Worm (Caenorhabditis elegans): ENCODE results near the gene grl-13.

grl-13 gene

DNA sequence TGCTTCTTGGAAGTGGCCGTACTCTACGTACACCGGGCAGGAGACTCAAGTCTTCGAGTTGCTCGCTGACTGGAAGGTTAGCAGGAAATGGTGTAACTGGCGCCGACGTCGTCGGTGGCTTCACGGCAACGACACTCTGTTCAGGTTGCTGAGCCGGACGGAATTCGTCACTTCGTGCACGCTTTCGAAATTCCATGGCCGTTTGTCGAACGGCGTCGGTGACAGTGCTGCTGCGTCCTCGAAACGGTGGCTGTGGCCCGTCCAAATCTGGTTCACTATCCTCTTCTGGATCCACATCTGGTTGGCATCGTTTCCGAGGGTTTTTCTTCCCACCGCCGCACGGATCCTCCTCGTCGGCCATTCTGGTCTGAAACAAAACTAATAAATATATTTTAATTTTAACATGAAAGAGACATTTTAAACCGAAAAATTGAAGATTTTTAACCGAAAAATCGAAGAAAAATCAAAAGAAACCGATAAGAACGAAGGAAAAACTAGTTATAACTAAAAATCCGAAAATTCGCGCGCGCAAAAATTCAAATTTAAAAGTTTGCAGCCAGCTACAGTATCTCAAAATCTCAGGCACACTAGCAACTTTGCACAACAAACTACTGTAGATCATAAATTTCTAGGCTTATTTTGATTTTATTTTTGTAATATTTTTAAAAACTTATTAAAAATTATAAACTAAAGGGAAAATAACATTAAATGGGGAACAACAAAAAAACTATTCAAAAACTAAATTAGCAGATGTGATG is 11.6 kb upstream of the grl-13 start, which contains the start of gene F32D1.7:
Gene F32D1.7, minus strand, starts transcription at position 367 of the 758 bp plus-strand sequence.
- TF ChIP-seq dao-5 (tag; optimal IDR thresholded peaks at IDR 0.05) (no peak), him-1 (tag; optimal IDR thresholded peaks at IDR 0.05) (no peak), W03F9.2 (tag; optimal IDR thresholded peaks at IDR 0.05) (peak; percentile 11)

DNA sequence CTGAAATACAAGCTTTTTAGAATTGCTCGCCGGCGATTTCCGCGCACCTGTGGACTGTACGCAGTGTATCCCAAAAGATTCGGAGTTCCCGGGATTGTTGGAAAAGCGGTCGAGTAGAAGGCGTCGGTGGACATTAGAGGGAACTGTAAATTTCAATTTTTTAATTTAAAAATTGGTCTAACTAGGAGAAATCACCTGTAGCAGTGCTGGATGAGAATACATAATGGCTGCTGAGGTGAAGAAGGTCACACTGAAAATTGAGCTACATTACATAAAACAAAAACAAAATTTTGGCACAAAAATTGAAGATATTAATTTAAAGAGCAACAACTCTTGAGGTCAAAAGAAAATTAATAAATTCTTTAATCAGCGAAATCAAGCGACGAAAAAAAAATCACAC is 10.2 kb upstream of the grl-13 start, which contains the start of gene neg-1:
Gene neg-1, minus strand, starts transcription at position 250 of the 400 bp plus-strand sequence.
- TF ChIP-seq dao-5 (tag; optimal IDR thresholded peaks at IDR 0.05) (no peak), W03F9.2 (tag; optimal IDR thresholded peaks at IDR 0.05) (no peak), him-1 (tag; optimal IDR thresholded peaks at IDR 0.05) (no peak)

DNA sequence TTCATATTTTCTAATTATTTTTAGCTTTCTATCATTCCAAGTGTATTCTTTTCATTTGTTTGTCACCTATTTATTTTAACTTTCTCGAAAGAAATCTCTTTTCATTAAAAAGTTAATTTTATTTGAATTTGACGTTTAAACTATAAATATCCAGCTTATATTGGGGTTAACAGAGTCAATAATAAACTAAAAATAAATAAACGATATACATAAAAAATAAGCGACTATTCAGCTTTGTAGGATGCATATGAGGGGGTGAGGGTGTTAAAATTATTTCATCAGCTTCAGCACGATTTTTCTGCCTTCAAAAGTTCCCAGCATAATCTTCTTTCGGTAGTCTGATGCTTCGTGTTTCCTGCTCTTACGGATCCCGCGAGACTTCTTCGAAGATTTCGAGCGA is 9.2 kb upstream of the grl-13 start:
- TF ChIP-seq W03F9.2 (tag; optimal IDR thresholded peaks at IDR 0.05) (no peak), dao-5 (tag; optimal IDR thresholded peaks at IDR 0.05) (no peak), him-1 (tag; optimal IDR thresholded peaks at IDR 0.05) (no peak)

DNA sequence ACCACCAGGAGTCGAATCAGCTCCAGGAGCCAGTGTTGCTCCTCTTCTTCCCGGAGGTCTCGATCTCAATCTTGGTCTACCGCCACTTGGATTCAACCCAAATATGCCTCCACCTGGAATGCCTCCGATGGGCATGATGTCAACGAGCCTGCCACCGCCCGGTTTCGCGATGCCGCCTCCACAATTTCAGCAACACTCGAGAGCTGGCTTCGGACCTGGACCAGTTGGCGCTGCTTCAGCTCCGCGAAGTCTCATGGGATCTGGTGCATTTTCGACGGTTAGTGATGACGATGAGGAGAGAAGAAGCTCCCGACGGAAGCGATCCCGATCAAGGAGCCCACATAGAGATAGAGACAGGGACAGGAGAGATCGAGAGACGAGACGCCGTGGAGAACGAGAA is 8.6 kb upstream of the grl-13 start:
- no peak for TF ChIP-seq dao-5 (tag; optimal IDR thresholded peaks at IDR 0.05)
- no peak for TF ChIP-seq him-1 (tag; optimal IDR thresholded peaks at IDR 0.05)
- TF ChIP-seq W03F9.2 (tag; optimal IDR thresholded peaks at IDR 0.05), result no peak

DNA sequence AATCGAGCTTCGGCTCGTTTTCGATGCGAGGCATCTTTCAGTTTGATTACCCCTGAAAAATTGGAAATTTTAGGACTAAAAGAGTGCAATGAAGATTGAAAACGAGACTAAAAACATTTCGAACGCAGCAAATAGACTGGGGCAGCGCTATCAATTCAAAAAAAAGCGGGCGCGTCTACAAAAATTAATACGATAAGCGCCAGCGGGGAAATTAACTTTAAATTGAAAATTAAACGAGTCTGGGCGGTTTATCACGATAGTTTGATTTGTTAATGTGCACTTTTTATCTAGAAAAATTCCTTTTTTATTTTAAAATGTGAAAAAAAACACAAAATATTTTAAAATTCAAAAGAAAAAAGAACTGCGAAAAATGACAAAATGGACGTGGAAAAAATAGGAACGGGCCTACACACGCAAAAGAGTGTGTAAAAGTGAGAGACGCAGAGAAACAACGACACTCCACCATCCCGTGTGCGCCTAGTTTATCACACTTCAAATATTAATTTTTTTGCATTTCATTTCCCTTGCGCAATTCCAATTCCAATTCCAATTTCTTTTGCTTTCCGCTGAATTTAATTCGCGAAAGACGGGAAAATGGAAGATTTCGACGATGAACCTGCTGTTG is 7.0 kb upstream of the grl-13 start, which contains the start of the genes gmpr-1 and fipp-1:
Gene gmpr-1, minus strand, starts transcription at position 75 of the 625 bp plus-strand sequence.
Gene fipp-1, plus strand, starts transcription at position 499 of the 625 bp plus-strand sequence.
- TF ChIP-seq W03F9.2 (tag; optimal IDR thresholded peaks at IDR 0.05) (peak; percentile 6), him-1 (tag; optimal IDR thresholded peaks at IDR 0.05) (no peak)

DNA sequence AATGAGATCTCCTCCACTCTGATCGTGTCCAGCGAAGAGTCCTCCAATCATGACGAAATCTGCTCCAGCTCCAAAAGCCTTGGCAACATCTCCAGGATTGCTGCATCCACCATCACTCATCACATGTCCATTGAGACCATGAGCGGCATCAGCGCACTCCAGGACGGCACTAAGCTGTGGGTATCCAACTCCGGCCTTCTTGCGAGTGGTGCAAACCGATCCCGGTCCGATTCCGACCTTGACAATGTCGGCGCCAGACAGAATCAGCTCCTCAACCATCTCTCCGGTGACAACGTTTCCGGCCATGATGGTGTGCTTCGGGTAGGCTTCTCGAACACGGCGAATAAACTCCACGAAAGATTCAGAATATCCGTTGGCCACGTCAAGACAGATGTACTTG is 6.1 kb upstream of the grl-13 start:
- no peak for TF ChIP-seq him-1 (tag; optimal IDR thresholded peaks at IDR 0.05)
- no peak for TF ChIP-seq dao-5 (tag; optimal IDR thresholded peaks at IDR 0.05)
- no peak for TF ChIP-seq W03F9.2 (tag; optimal IDR thresholded peaks at IDR 0.05)

DNA sequence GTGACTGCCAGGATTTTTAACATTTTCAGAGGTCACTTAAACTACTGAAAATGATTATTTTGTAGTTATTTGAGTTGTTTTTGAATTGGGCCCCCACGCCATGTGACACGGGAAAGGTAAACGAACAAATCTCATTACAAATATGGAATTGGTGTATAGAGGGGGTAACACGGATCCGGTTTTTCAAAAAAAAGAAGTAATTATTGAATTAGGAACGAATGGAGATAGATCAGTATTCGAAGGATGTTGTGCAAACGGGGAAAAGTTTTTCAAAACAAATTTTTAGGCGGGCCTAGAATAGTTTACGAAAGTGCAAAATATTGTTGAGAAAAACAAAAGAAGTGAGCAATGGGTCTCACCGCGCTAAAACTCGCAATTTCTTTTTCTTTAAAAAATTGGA is 2.0 kb upstream of the grl-13 start, which contains the start of gene F32D1.11:
Gene F32D1.11, minus strand, starts transcription at position 101 of the 400 bp plus-strand sequence.
- TF ChIP-seq W03F9.2 (tag; optimal IDR thresholded peaks at IDR 0.05) (no peak), him-1 (tag; optimal IDR thresholded peaks at IDR 0.05) (no peak), dao-5 (tag; optimal IDR thresholded peaks at IDR 0.05) (no peak)

DNA sequence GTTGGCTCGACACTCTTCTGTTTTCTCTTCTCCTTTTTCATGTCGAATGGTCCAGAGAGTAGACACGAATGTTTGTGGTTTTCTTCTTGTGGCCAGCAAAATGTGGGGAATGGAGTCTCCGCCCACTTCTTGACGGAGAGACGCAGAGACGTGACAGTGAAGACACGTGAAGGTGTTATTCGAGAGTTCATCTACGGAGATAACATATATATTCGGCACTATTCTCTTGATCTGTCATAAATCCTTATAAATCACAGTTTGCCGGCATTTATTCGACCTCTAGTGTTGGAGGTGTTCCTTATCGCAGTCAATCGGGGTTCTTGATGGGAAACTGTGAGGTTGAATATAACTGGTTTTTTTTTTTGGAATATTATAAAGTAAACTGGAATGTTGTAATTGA is 2.9 kb downstream of the grl-13 start, which contains the start of gene F32D1.3:
Gene F32D1.3, minus strand, starts transcription at position 65 of the 400 bp plus-strand sequence.
- TF ChIP-seq dao-5 (tag; optimal IDR thresholded peaks at IDR 0.05), result no peak
- no peak for TF ChIP-seq him-1 (tag; optimal IDR thresholded peaks at IDR 0.05)
- TF ChIP-seq W03F9.2 (tag; optimal IDR thresholded peaks at IDR 0.05), result no peak

DNA sequence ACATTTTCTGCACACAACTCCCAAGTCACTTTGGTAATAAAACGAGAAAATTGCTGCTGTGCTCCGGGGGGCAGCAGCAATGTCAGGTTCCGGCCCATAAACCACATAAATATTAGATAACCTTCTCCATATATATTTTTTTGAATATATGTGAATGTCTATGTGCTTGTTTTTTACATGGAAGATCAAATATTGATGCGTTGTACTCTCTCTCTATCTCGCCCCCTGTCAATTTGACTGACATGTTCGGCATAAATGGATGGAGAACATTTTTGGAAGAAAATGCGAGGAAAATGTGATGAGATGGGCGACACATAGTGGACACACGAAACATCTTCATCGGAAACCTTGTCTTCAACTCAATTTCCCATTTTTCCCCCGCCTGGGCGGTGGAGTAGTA is 4.4 kb downstream of the grl-13 start:
- TF ChIP-seq dao-5 (tag; optimal IDR thresholded peaks at IDR 0.05) (no peak), him-1 (tag; optimal IDR thresholded peaks at IDR 0.05) (no peak), W03F9.2 (tag; optimal IDR thresholded peaks at IDR 0.05) (no peak)

DNA sequence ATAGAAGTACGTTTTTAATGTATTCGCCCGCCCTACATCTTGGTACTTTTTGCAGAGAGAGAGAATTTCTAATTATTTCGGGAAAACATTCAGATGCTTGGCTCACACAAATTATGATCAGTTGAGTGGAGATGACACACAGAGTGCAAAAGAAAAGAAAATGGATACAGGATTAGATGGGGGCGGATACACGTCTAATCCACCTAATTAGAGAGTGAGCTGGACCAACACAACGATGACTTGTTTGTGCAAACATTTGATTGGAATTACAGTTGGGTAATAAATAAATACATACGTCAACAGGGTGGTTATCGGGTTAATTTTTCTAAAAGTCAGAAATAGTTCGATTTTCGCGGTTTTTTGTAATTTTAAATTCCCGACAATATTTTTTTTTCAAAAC is 5.3 kb downstream of the grl-13 start:
- TF ChIP-seq him-1 (tag; optimal IDR thresholded peaks at IDR 0.05), result no peak
- no peak for TF ChIP-seq W03F9.2 (tag; optimal IDR thresholded peaks at IDR 0.05)
- TF ChIP-seq dao-5 (tag; optimal IDR thresholded peaks at IDR 0.05), result no peak

DNA sequence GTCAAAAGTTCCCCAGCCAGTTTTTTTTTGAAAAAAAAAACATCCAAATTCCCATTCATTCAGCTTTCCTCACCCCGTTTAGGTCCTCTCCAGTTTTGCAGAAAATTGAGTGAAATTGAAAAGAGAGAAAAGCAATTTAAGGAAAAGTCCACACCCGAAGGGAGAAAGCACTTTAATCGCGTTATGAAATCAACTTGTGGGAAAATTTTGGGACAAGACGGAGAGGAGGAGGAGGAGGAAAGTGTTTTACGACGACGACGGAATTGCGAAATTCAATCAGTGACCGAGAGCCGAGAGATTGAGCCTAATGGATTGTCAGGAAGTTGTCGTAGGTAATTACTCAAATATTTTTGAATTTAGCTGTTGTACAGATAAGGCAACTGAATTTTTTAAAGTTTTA is 7.0 kb downstream of the grl-13 start:
- TF ChIP-seq dao-5 (tag; optimal IDR thresholded peaks at IDR 0.05) (no peak), W03F9.2 (tag; optimal IDR thresholded peaks at IDR 0.05) (no peak), him-1 (tag; optimal IDR thresholded peaks at IDR 0.05) (no peak)

DNA sequence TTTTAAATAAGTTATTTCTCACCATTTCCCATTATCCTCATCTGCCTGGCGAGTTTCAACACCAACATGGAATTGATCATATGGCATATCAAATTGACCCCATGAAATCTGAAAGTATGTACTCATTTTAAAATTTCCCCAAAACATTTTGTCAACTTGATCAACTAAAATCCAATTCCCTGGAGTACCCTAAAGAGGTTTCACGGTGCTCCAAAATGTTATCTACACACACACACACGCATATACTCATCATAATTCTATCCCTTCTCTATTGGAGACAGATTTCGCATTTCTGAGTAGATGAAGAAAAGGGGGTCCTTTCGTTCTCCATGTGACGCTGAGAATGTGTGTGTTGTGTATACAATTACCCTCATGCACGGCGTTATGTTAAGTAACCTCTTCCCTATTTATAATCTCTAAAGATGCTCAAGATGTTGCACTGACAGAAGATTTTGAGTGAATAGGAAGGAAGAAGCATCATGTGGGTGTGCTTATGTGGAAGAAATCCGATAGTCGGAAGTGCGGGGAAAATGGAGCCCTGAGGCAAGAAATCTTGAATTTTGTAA is 8.3 kb downstream of the grl-13 start:
- TF ChIP-seq W03F9.2 (tag; optimal IDR thresholded peaks at IDR 0.05) (no peak), him-1 (tag; optimal IDR thresholded peaks at IDR 0.05) (no peak), dao-5 (tag; optimal IDR thresholded peaks at IDR 0.05) (no peak)

DNA sequence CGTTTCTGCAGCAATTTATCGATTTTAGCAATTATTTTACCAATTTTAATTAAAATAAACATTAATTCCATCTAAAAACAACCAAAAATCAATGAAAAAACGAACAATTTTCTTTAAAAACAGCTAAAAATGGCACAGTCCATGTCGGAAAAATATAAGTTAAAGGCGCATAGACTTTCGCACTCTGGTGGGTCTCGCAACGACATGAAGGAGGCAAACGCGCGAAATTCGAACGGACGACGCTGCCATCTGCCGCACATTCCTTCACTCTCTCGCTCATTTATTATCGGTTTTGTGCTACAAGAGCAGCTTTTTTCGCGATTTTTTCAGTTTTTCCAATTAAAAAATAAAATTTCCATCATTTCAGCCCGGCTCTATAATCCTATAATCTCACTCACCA is 17.6 kb downstream of the grl-13 start, which contains the start of gene mcm-7:
Gene mcm-7, plus strand, starts transcription at position 368 of the 400 bp plus-strand sequence.
- TF ChIP-seq him-1 (tag; optimal IDR thresholded peaks at IDR 0.05), result no peak
- TF ChIP-seq W03F9.2 (tag; optimal IDR thresholded peaks at IDR 0.05), result no peak
- no peak for TF ChIP-seq dao-5 (tag; optimal IDR thresholded peaks at IDR 0.05)

DNA sequence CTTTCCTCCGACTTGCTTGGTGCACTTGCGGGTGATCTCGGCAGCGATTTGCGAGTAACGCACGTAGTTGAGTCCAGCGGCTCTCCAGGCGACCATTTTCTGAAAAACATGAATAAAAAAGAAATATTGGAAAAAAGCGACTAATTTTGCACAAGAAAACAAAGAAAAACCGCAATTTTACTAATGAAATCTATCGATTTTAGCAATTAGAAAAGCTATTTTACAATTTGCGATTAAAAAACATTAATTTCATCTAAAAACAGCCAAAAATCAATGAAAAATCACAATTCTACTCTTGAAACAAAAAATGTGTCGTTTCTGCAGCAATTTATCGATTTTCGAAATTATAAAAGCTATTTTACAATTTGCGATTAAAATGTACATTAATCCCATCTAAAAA is 18.1 kb downstream of the grl-13 start, which contains the start of gene hpo-18:
Gene hpo-18, minus strand, starts transcription at position 101 of the 400 bp plus-strand sequence.
- TF ChIP-seq him-1 (tag; optimal IDR thresholded peaks at IDR 0.05) (no peak), W03F9.2 (tag; optimal IDR thresholded peaks at IDR 0.05) (no peak), dao-5 (tag; optimal IDR thresholded peaks at IDR 0.05) (no peak)

Data from whole organism, L4/young adult.